Worm (Caenorhabditis elegans) whole organism, mixed stage, embryonic: ENCODE data around the gene B0284.3.

ENCODE experiments used
- blmp-1 ChIP-seq: fragments of 150-350 bp; optimal IDR thresholded peaks from 2 replicates; lab custom pipeline; 2014; ENCODE audit warnings: missing biosample characterization, missing genetic modification characterization
- ces-1 ChIP-seq: fragments of 150-350 bp; optimal IDR thresholded peaks from 2 replicates; lab custom pipeline; 2014; ENCODE audit warnings: missing biosample characterization, missing genetic modification reagents, missing genetic modification characterization
- drap-1 ChIP-seq: fragments of 200-800 bp; sonication (Bioruptor generic); optimal IDR thresholded peaks from 3 replicates; lab custom pipeline; 2018; ENCODE audit warnings: mild to moderate bottlenecking, missing genetic modification characterization, missing compliant biosample characterization
- elt-1 ChIP-seq: sonication (generic microtip); optimal IDR thresholded peaks from 2 replicates; lab custom pipeline; 2017; ENCODE audit warnings: missing genetic modification characterization, mild to moderate bottlenecking, missing compliant biosample characterization, antibody characterized with exemption, moderate library complexity, borderline replicate concordance; ENCODE audit not compliant: insufficient read depth
- flh-1 ChIP-seq: fragments of 200-800 bp; sonication (Bioruptor generic); optimal IDR thresholded peaks from 2 replicates; lab custom pipeline; 2018; ENCODE audit warnings: mild to moderate bottlenecking, missing genetic modification characterization, moderate library complexity, missing compliant biosample characterization
- nhr-12 ChIP-seq: fragments of 150-350 bp; optimal IDR thresholded peaks from 2 replicates; lab custom pipeline; 2014; ENCODE audit warnings: missing biosample characterization, missing genetic modification characterization
- nhr-2 ChIP-seq: fragments of 150-350 bp; optimal IDR thresholded peaks from 2 replicates; lab custom pipeline; 2014; ENCODE audit warnings: missing biosample characterization, missing genetic modification characterization
- nhr-237 ChIP-seq: fragments of 150-350 bp; optimal IDR thresholded peaks from 2 replicates; lab custom pipeline; 2014; ENCODE audit warnings: missing biosample characterization, missing genetic modification characterization
- nhr-76 ChIP-seq: sonication (generic microtip); optimal IDR thresholded peaks from 2 replicates; lab custom pipeline; 2017; ENCODE audit warnings: missing biosample characterization, missing genetic modification characterization
- pha-4 ChIP-seq: fragments of 150-350 bp; optimal IDR thresholded peaks from 2 replicates; lab custom pipeline; 2018; ENCODE audit warnings: missing biosample characterization, missing genetic modification reagents, missing genetic modification characterization
- snpc-4 ChIP-seq: fragments of 150-350 bp; optimal IDR thresholded peaks from 2 replicates; lab custom pipeline; 2014; ENCODE audit warnings: missing biosample characterization, missing genetic modification characterization
- unc-39 ChIP-seq: fragments of 150-350 bp; optimal IDR thresholded peaks from 2 replicates; lab custom pipeline; 2014; ENCODE audit warnings: missing biosample characterization, missing genetic modification characterization
- unc-62 ChIP-seq: fragments of 150-350 bp; optimal IDR thresholded peaks from 2 replicates; lab custom pipeline; 2014; ENCODE audit warnings: missing biosample characterization, missing genetic modification reagents, missing genetic modification characterization
- ztf-11 ChIP-seq: fragments of 150-350 bp; optimal IDR thresholded peaks from 2 replicates; lab custom pipeline; 2014; ENCODE audit warnings: missing biosample characterization, missing genetic modification characterization

ce11 chrIII:4374854-4375253, 4.8 kb downstream of the B0284.3 start, which contains the start of gene pals-26:
- TF ChIP-seq unc-39 (tag; lab: Kevin White, UChicago) = no peak
- TF ChIP-seq nhr-12 = no peak
- TF ChIP-seq snpc-4 (tag; lab: Kevin White, UChicago) = no peak
- TF ChIP-seq elt-1 (tag; lab: Kevin White, UChicago) = no peak
- no peak for TF ChIP-seq pha-4 (tag; lab: Kevin White, UChicago)
- TF ChIP-seq unc-62 (GFP tag; lab: Kevin White, UChicago) = no peak
- TF ChIP-seq drap-1 (GFP tag; lab: Kevin White, UChicago) = no peak
- TF ChIP-seq nhr-2 (tag; lab: Kevin White, UChicago) = no peak
- TF ChIP-seq ztf-11 (tag; lab: Kevin White, UChicago) = no peak
- TF ChIP-seq nhr-76 (tag; lab: Kevin White, UChicago) = no peak
- no peak for TF ChIP-seq blmp-1 (tag; lab: Kevin White, UChicago)
- TF ChIP-seq ces-1 = no peak
- TF ChIP-seq nhr-237 (tag; lab: Kevin White, UChicago) = no peak
- TF ChIP-seq flh-1 (GFP tag; lab: Kevin White, UChicago) = no peak
